Worm (Caenorhabditis elegans) whole organism, L4 larva: ENCODE data around the gene C53B7.3.

Experiments used
- D1046.2 ChIP-seq: fragments of 200-800 bp; sonication (Bioruptor generic); IDR thresholded peaks from 2 replicates; pipeline ENCODE4 v1.3.6; 2022; ENCODE audit warnings: missing genetic modification characterization, missing compliant biosample characterization
- F37D6.2 ChIP-seq: sonication (generic microtip); optimal IDR thresholded peaks from 2 replicates; lab custom pipeline; 2016; ENCODE audit warnings: mild to moderate bottlenecking, missing genetic modification characterization, missing compliant biosample characterization
- F49E8.2 ChIP-seq: sonication (generic microtip); optimal IDR thresholded peaks from 2 replicates; lab custom pipeline; 2016; ENCODE audit warnings: missing compliant biosample characterization, mild to moderate bottlenecking, missing genetic modification characterization, borderline replicate concordance
- T20F7.1 ChIP-seq: fragments of 200-800 bp; sonication (Bioruptor generic); optimal IDR thresholded peaks from 2 replicates; lab custom pipeline; 2018; ENCODE audit warnings: mild to moderate bottlenecking, missing genetic modification characterization, missing compliant biosample characterization
- T26A8.4 ChIP-seq: fragments of 200-800 bp; sonication (Bioruptor generic); IDR thresholded peaks from 2 replicates; pipeline ENCODE4 v1.3.6; 2022; ENCODE audit warnings: missing genetic modification characterization, missing compliant biosample characterization
- Y105C5A.15 ChIP-seq: fragments of 200-800 bp; sonication (Bioruptor generic); IDR thresholded peaks from 2 replicates; pipeline ENCODE4 v1.3.6; 2022; ENCODE audit warnings: missing genetic modification characterization, missing compliant biosample characterization
- Y48G9A.11 ChIP-seq: fragments of 200-800 bp; sonication (Bioruptor generic); IDR thresholded peaks from 2 replicates; pipeline ENCODE4 v1.3.6; 2022; ENCODE audit warnings: missing genetic modification reagents, missing genetic modification characterization, missing compliant biosample characterization
- Y5F2A.4 ChIP-seq: fragments of 200-800 bp; sonication (Bioruptor generic); optimal IDR thresholded peaks from 2 replicates; lab custom pipeline; 2018; ENCODE audit warnings: mild to moderate bottlenecking, missing genetic modification characterization, missing compliant biosample characterization
- Y75B8A.6 ChIP-seq: fragments of 200-800 bp; sonication (Bioruptor generic); IDR thresholded peaks from 2 replicates; pipeline ENCODE4 v1.3.6; 2022; ENCODE audit warnings: missing genetic modification reagents, missing genetic modification characterization, missing compliant biosample characterization
- aha-1 ChIP-seq: fragments of 150-350 bp; peaks from one replicate; lab custom pipeline; 2014; ENCODE audit warnings: missing biosample characterization, missing genetic modification characterization
- ceh-28 ChIP-seq: fragments of 150-350 bp; optimal IDR thresholded peaks from 2 replicates; lab custom pipeline; 2014; ENCODE audit warnings: missing biosample characterization, missing genetic modification reagents, missing genetic modification characterization
- ceh-32 ChIP-seq: sonication (generic microtip); optimal IDR thresholded peaks from 2 replicates; lab custom pipeline; 2016; ENCODE audit warnings: mild to moderate bottlenecking, missing genetic modification characterization, missing compliant biosample characterization; ENCODE audit not compliant: poor library complexity
- ceh-44 ChIP-seq: fragments of 200-800 bp; sonication (Bioruptor generic); IDR thresholded peaks from 2 replicates; pipeline ENCODE4 v1.3.6; 2022; ENCODE audit warnings: missing genetic modification reagents, missing genetic modification characterization, missing compliant biosample characterization
- daf-12 ChIP-seq: fragments of 150-350 bp; optimal IDR thresholded peaks from 2 replicates; lab custom pipeline; 2014; ENCODE audit warnings: missing biosample characterization, missing genetic modification reagents, missing genetic modification characterization
- daf-16 ChIP-seq, 3 experiments: sonication (generic microtip); optimal IDR thresholded peaks; 2 replicates each; lab custom pipeline; 2016 to 2017; ENCODE audit warnings: missing genetic modification characterization in 3 of 3, missing genetic modification reagents in 3 of 3, mild to moderate bottlenecking in 2 of 3, missing compliant biosample characterization in 2 of 3, missing biosample characterization in 1 of 3, moderate library complexity in 1 of 3
- duxl-1 ChIP-seq: sonication (generic microtip); optimal IDR thresholded peaks from 2 replicates; lab custom pipeline; 2016; ENCODE audit warnings: mild to moderate bottlenecking, missing genetic modification characterization, moderate library complexity, missing compliant biosample characterization; ENCODE audit not compliant: poor library complexity
- dve-1 ChIP-seq: sonication (generic microtip); optimal IDR thresholded peaks from 2 replicates; lab custom pipeline; 2017; ENCODE audit warnings: antibody characterized with exemption, mild to moderate bottlenecking, missing genetic modification characterization, missing compliant biosample characterization; ENCODE audit not compliant: insufficient read depth
- egl-27 ChIP-seq: sonication (generic microtip); optimal IDR thresholded peaks from 3 replicates; lab custom pipeline; 2017; ENCODE audit warnings: missing biosample characterization, missing genetic modification reagents, missing genetic modification characterization
- fos-1 ChIP-seq: fragments of 150-350 bp; optimal IDR thresholded peaks from 2 replicates; lab custom pipeline; 2014; ENCODE audit warnings: missing biosample characterization, missing genetic modification characterization
- hlh-11 ChIP-seq: fragments of 200-800 bp; sonication (Bioruptor generic); optimal IDR thresholded peaks from 2 replicates; lab custom pipeline; 2018; ENCODE audit warnings: mild to moderate bottlenecking, missing genetic modification characterization, missing compliant biosample characterization
- hlh-30 ChIP-seq: sonication (generic microtip); optimal IDR thresholded peaks from 2 replicates; lab custom pipeline; 2017; ENCODE audit warnings: antibody characterized with exemption, mild to moderate bottlenecking, missing genetic modification characterization, missing compliant biosample characterization; ENCODE audit not compliant: insufficient read depth
- hmg-1.1 ChIP-seq: fragments of 200-800 bp; sonication (Bioruptor generic); IDR thresholded peaks from 2 replicates; pipeline ENCODE4 v1.3.6; 2022; ENCODE audit warnings: missing genetic modification reagents, missing genetic modification characterization, missing compliant biosample characterization
- lim-7 ChIP-seq: fragments of 200-800 bp; sonication (Bioruptor generic); IDR thresholded peaks from 2 replicates; pipeline ENCODE4 v1.3.6; 2022; ENCODE audit warnings: missing genetic modification characterization, missing compliant biosample characterization
- lin-15B ChIP-seq: fragments of 150-350 bp; sonication (generic microtip); optimal IDR thresholded peaks from 3 replicates; lab custom pipeline; 2014; ENCODE audit warnings: missing biosample characterization, missing genetic modification characterization
- lin-39 ChIP-seq: fragments of 150-350 bp; optimal IDR thresholded peaks from 2 replicates; lab custom pipeline; 2014; ENCODE audit warnings: missing biosample characterization, missing genetic modification reagents, missing genetic modification characterization
- lir-3 ChIP-seq: sonication (generic microtip); optimal IDR thresholded peaks from 2 replicates; lab custom pipeline; 2016; ENCODE audit warnings: mild to moderate bottlenecking, missing genetic modification characterization, missing compliant biosample characterization
- madf-9 ChIP-seq: fragments of 200-800 bp; sonication (Bioruptor generic); conservative IDR thresholded peaks from 2 replicates; pipeline ENCODE4 v1.3.6; 2022; ENCODE audit warnings: missing genetic modification reagents, missing genetic modification characterization, missing compliant biosample characterization
- mdt-29 ChIP-seq: fragments of 200-800 bp; sonication (Bioruptor generic); IDR thresholded peaks from 2 replicates; pipeline ENCODE4 v1.3.6; 2022; ENCODE audit warnings: missing genetic modification reagents, missing genetic modification characterization, missing compliant biosample characterization
- mxl-2 ChIP-seq: fragments of 200-800 bp; sonication (Bioruptor generic); conservative IDR thresholded peaks from 2 replicates; pipeline ENCODE4 v1.3.6; 2022; ENCODE audit warnings: missing genetic modification reagents, missing genetic modification characterization, missing compliant biosample characterization
- nhr-111 ChIP-seq: fragments of 200-800 bp; sonication (Bioruptor generic); optimal IDR thresholded peaks from 2 replicates; lab custom pipeline; 2018; ENCODE audit warnings: mild to moderate bottlenecking, missing genetic modification characterization, missing compliant biosample characterization
- nhr-28 ChIP-seq: fragments of 150-350 bp; optimal IDR thresholded peaks from 2 replicates; lab custom pipeline; 2014; ENCODE audit warnings: missing biosample characterization, missing genetic modification characterization
- nhr-41 ChIP-seq: fragments of 200-800 bp; sonication (Bioruptor generic); IDR thresholded peaks from 2 replicates; pipeline ENCODE4 v1.3.6; 2022; ENCODE audit warnings: missing genetic modification reagents, missing genetic modification characterization, missing compliant biosample characterization
- nhr-42 ChIP-seq: fragments of 200-800 bp; sonication (Bioruptor generic); IDR thresholded peaks from 2 replicates; pipeline ENCODE4 v1.3.6; 2022; ENCODE audit warnings: missing genetic modification characterization, missing compliant biosample characterization
- nhr-6 ChIP-seq: fragments of 150-350 bp; optimal IDR thresholded peaks from 2 replicates; lab custom pipeline; 2014; ENCODE audit warnings: missing biosample characterization, missing genetic modification characterization
- php-3 ChIP-seq: fragments of 200-800 bp; sonication (Bioruptor generic); IDR thresholded peaks from 2 replicates; pipeline ENCODE4 v1.3.6; 2022; ENCODE audit warnings: missing genetic modification reagents, missing genetic modification characterization, missing compliant biosample characterization
- pqm-1 ChIP-seq: sonication (generic microtip); optimal IDR thresholded peaks from 2 replicates; lab custom pipeline; 2017; ENCODE audit warnings: missing biosample characterization, missing genetic modification characterization
- tra-1 ChIP-seq: fragments of 200-800 bp; sonication (Bioruptor generic); IDR thresholded peaks from 2 replicates; pipeline ENCODE4 v1.3.6; 2022; ENCODE audit warnings: missing genetic modification reagents, missing genetic modification characterization, missing compliant biosample characterization
- unc-130 ChIP-seq: sonication (generic microtip); optimal IDR thresholded peaks from 2 replicates; lab custom pipeline; 2016; ENCODE audit warnings: missing genetic modification reagents, missing genetic modification characterization, missing compliant biosample characterization
- unc-39 ChIP-seq: sonication (generic microtip); optimal IDR thresholded peaks from 2 replicates; lab custom pipeline; 2017; ENCODE audit warnings: missing biosample characterization, missing genetic modification characterization
- unc-62 ChIP-seq, 3 experiments: fragments of 150-350 bp in 1 of 3; sonication (generic microtip); optimal IDR thresholded peaks in 2 of 3; peaks in 1 of 3; 1 replicate in 1 of 3; 2 replicates in 2 of 3; lab custom pipeline; 2014 to 2017; ENCODE audit warnings: missing biosample characterization in 3 of 3, missing genetic modification characterization in 3 of 3, missing genetic modification reagents in 3 of 3, missing genotype in 1 of 3
- vab-7 ChIP-seq: fragments of 200-800 bp; sonication (Bioruptor generic); IDR thresholded peaks from 2 replicates; pipeline ENCODE4 v1.3.6; 2022; ENCODE audit warnings: missing genetic modification reagents, missing genetic modification characterization, missing compliant biosample characterization
- zag-1 ChIP-seq: fragments of 150-350 bp; optimal IDR thresholded peaks from 2 replicates; lab custom pipeline; 2014; ENCODE audit warnings: missing biosample characterization, missing genetic modification characterization
- zfp-3 ChIP-seq: fragments of 200-800 bp; sonication (Bioruptor generic); conservative IDR thresholded peaks from 2 replicates; pipeline ENCODE4 v1.3.6; 2022; ENCODE audit warnings: missing genetic modification reagents, missing genetic modification characterization, missing compliant biosample characterization

C53B7.3 gene

ce11 chrX:6885227-6885853 lies 40.8 kb downstream of the C53B7.3 start, which contains the start of gene F41C6.7:
F41C6.7 (minus strand) TSS chrX:6885277.
- no peak for TF ChIP-seq T20F7.1 (GFP tag; lab: Kevin White, UChicago)
- peak; percentile 78 for TF ChIP-seq php-3 (GFP tag; lab: Robert Waterston, UW)
- TF ChIP-seq zfp-3 (GFP tag; lab: Robert Waterston, UW), result no peak
- TF ChIP-seq dve-1 (tag; lab: Kevin White, UChicago), result peak; percentile 61
- no peak for TF ChIP-seq daf-16 (GFP tag; optimal IDR thresholded peaks at IDR 0.05; lab: Kevin White, UChicago)
- peak; percentile 81 for TF ChIP-seq daf-16 (tag; optimal IDR thresholded peaks at IDR 0.05; lab: Kevin White, UChicago)
- peak; percentile 33 for TF ChIP-seq nhr-28
- peak; percentile 38 for TF ChIP-seq hlh-11 (tag; lab: Kevin White, UChicago)
- TF ChIP-seq pqm-1 (tag; lab: Kevin White, UChicago), result peak; percentile 47

- no peak for TF ChIP-seq lim-7 (GFP tag; lab: Robert Waterston, UW)
- TF ChIP-seq unc-62 (GFP tag; optimal IDR thresholded peaks at IDR 0.05 in 1 of 2; lab: Kevin White, UChicago), result peak in 1 of 2 experiments; percentile 63
- no peak for TF ChIP-seq unc-62 (tag; optimal IDR thresholded peaks at IDR 0.05; lab: Kevin White, UChicago)
- no peak for TF ChIP-seq nhr-41 (GFP tag; lab: Robert Waterston, UW)
- no peak for TF ChIP-seq ceh-28 (tag; lab: Kevin White, UChicago)
- TF ChIP-seq mxl-2 (GFP tag; lab: Robert Waterston, UW), result no peak
- TF ChIP-seq D1046.2 (GFP tag; lab: Robert Waterston, UW), result no peak
- no peak for TF ChIP-seq madf-9 (GFP tag; lab: Robert Waterston, UW)
- no peak for TF ChIP-seq T26A8.4 (GFP tag; lab: Robert Waterston, UW)
Observed at ce11 chrX:6888208-6888607, 43.7 kb downstream of the C53B7.3 start.

ce11 chrX:6889374-6889773 lies 44.8 kb downstream of the C53B7.3 start, which contains the start of gene unc-6:
unc-6 (plus strand) TSS chrX:6889674.
- TF ChIP-seq F49E8.2 (no peak), zag-1 (tag; lab: Kevin White, UChicago) (no peak), lir-3 (tag; lab: Kevin White, UChicago) (no peak), tra-1 (GFP tag; lab: Robert Waterston, UW) (no peak), hmg-1.1 (GFP tag; lab: Robert Waterston, UW) (no peak), fos-1 (tag; lab: Kevin White, UChicago) (no peak), egl-27 (tag; lab: Kevin White, UChicago) (no peak), F37D6.2 (tag; lab: Kevin White, UChicago) (no peak), ceh-28 (tag; lab: Kevin White, UChicago) (no peak), mxl-2 (GFP tag; lab: Robert Waterston, UW) (no peak), nhr-42 (GFP tag; lab: Robert Waterston, UW) (no peak), Y105C5A.15 (GFP tag; lab: Robert Waterston, UW) (no peak), unc-39 (no peak), duxl-1 (tag; lab: Kevin White, UChicago) (no peak), nhr-111 (GFP tag; lab: Kevin White, UChicago) (no peak), hlh-30 (tag; lab: Kevin White, UChicago) (no peak), unc-62 (GFP tag; optimal IDR thresholded peaks at IDR 0.05 in 1 of 2; lab: Kevin White, UChicago) (no peak), unc-62 (tag; optimal IDR thresholded peaks at IDR 0.05; lab: Kevin White, UChicago) (no peak), Y48G9A.11 (no peak)
- TF ChIP-seq, all 104 proteins: peak for 0

- TF ChIP-seq vab-7 (GFP tag; lab: Robert Waterston, UW) (no peak), lin-15B (tag; lab: Kevin White, UChicago) (no peak), F37D6.2 (tag; lab: Kevin White, UChicago) (no peak), ceh-32 (tag; lab: Kevin White, UChicago) (no peak), ceh-44 (GFP tag; lab: Robert Waterston, UW) (no peak), nhr-42 (GFP tag; lab: Robert Waterston, UW) (no peak), Y48G9A.11 (no peak), mdt-29 (GFP tag; lab: Robert Waterston, UW) (no peak), daf-12 (tag; lab: Kevin White, UChicago) (no peak), unc-130 (GFP tag; lab: Kevin White, UChicago) (no peak), daf-16 (GFP tag; optimal IDR thresholded peaks at IDR 0.05; lab: Kevin White, UChicago) (no peak), daf-16 (tag; optimal IDR thresholded peaks at IDR 0.05; lab: Kevin White, UChicago) (no peak), Y75B8A.6 (GFP tag; lab: Robert Waterston, UW) (no peak), aha-1 (tag; lab: Kevin White, UChicago) (no peak), nhr-6 (tag; lab: Kevin White, UChicago) (no peak), Y5F2A.4 (GFP tag; lab: Kevin White, UChicago) (no peak), lin-39 (tag; lab: Kevin White, UChicago) (no peak)
Observed at ce11 chrX:6893074-6893473, 48.5 kb downstream of the C53B7.3 start.
